Fruit fly (Drosophila melanogaster): Measurements from ENCODE around the gene GAA1.

The GAA1 gene

dm6 chrX:5900146-5901093, 27.3 kb upstream of the GAA1 start, which contains the start of gene Act5C (continued):
- TF ChIP-seq Hr78 (GFP tag; optimal IDR thresholded peaks at IDR 0.05): peak in 1 of 2 experiments; percentile 71
- TF ChIP-seq hkb (optimal IDR thresholded peaks at IDR 0.05): no peak
- TF ChIP-seq hkb (GFP tag; IDR thresholded peaks at IDR 0.05): peak; percentile 94
- TF ChIP-seq CG17612 (GFP tag; IDR thresholded peaks at IDR 0.05): peak; percentile 82
- peak; percentile 92 to 97 for TF ChIP-seq dpn (GFP tag; optimal IDR thresholded peaks at IDR 0.05)
- peak; percentile 97 for TF ChIP-seq zfh1 (GFP tag; IDR thresholded peaks at IDR 0.05)
- TF ChIP-seq CG2678 (tag; optimal IDR thresholded peaks at IDR 0.05): peak; percentile 95
- TF ChIP-seq crp (GFP tag; optimal IDR thresholded peaks at IDR 0.05): peak; percentile 23 to 70
- TF ChIP-seq toy (GFP tag; IDR thresholded peaks at IDR 0.05): peak; percentile 74
- TF ChIP-seq Neu2 (GFP tag; optimal IDR thresholded peaks at IDR 0.05; ENCODE audit: borderline replicate concordance): peak; percentile 79
- TF ChIP-seq Ssrp (tag; optimal IDR thresholded peaks at IDR 0.05): peak; percentile 87
- TF ChIP-seq CG30020 (tag; optimal IDR thresholded peaks at IDR 0.05): peak; percentile 62
- TF ChIP-seq Sox102F (GFP tag; optimal IDR thresholded peaks at IDR 0.05): peak; percentile 94
- peak; percentile 84 for TF ChIP-seq CG7271 (tag; optimal IDR thresholded peaks at IDR 0.05)
- peak; percentile 89; the same call in 2 of the 3 replicates for TF ChIP-seq Dbx (GFP tag; IDR thresholded peaks at IDR 0.05)
- TF ChIP-seq CG6683 (GFP tag; optimal IDR thresholded peaks at IDR 0.05): peak; percentile 83
- TF ChIP-seq shn (GFP tag; optimal IDR thresholded peaks at IDR 0.05): peak; percentile 92
- TF ChIP-seq Doc3 (GFP tag; IDR thresholded peaks at IDR 0.05; ENCODE audit: partially characterized antibody): no peak
- peak; percentile 93 for TF ChIP-seq CG6689 (GFP tag; IDR thresholded peaks at IDR 0.05)
- peak; percentile 91 for TF ChIP-seq ind (GFP tag; optimal IDR thresholded peaks at IDR 0.05)
- peak; percentile 85 for TF ChIP-seq CG3838 (GFP tag; optimal IDR thresholded peaks at IDR 0.05)
- no peak for TF ChIP-seq vnd (GFP tag; IDR thresholded peaks at IDR 0.05; ENCODE audit: partially characterized antibody)
- TF ChIP-seq pb (GFP tag; optimal IDR thresholded peaks at IDR 0.05): peak; percentile 84
- TF ChIP-seq CG14050 (GFP tag; IDR thresholded peaks at IDR 0.05): peak; percentile 90
- TF ChIP-seq fu2 (GFP tag; optimal IDR thresholded peaks at IDR 0.05): peak; percentile 85
- peak; percentile 11 for TF ChIP-seq gfzf (GFP tag; optimal IDR thresholded peaks at IDR 0.05)
- peak; percentile 59 for TF ChIP-seq CG4328 (GFP tag; optimal IDR thresholded peaks at IDR 0.05)
- peak; percentile 96 for TF ChIP-seq Side (GFP tag; optimal IDR thresholded peaks at IDR 0.05)
- TF ChIP-seq vvl (GFP tag; IDR thresholded peaks at IDR 0.05): peak; percentile 97
- peak; percentile 73 for TF ChIP-seq trh (GFP tag; optimal IDR thresholded peaks at IDR 0.05)
- TF ChIP-seq dm (GFP tag; optimal IDR thresholded peaks at IDR 0.05): peak; percentile 89
- peak; percentile 92 for TF ChIP-seq CG12299 (tag; optimal IDR thresholded peaks at IDR 0.05)
- peak; percentile 92 for TF ChIP-seq CG32532 (GFP tag; IDR thresholded peaks at IDR 0.05)
- TF ChIP-seq az2 (GFP tag; optimal IDR thresholded peaks at IDR 0.05): peak; percentile 94
- peak; percentile 94 for TF ChIP-seq CG12219 (GFP tag; optimal IDR thresholded peaks at IDR 0.05)
- peak; percentile 84 for TF ChIP-seq Myb (GFP tag; optimal IDR thresholded peaks at IDR 0.05)
- TF ChIP-seq ash1 (GFP tag; optimal IDR thresholded peaks at IDR 0.05): peak; percentile 9
- TF ChIP-seq CG6791 (GFP tag; IDR thresholded peaks at IDR 0.05; ENCODE audit: partially characterized antibody): no peak; the same call in 2 of the 3 replicates
- peak; percentile 89 for TF ChIP-seq Bdp1 (GFP tag; optimal IDR thresholded peaks at IDR 0.05)
- TF ChIP-seq schlank (tag; optimal IDR thresholded peaks at IDR 0.05): peak; percentile 85
- peak; percentile 96 for TF ChIP-seq Rfx (GFP tag; IDR thresholded peaks at IDR 0.05)
- peak; percentile 92 for TF ChIP-seq nom (GFP tag; optimal IDR thresholded peaks at IDR 0.05)
- peak; percentile 87 for TF ChIP-seq BtbVII (GFP tag; optimal IDR thresholded peaks at IDR 0.05)
- peak; percentile 65 for TF ChIP-seq Oaz (GFP tag; IDR thresholded peaks at IDR 0.05)
- TF ChIP-seq Antp (GFP tag; optimal IDR thresholded peaks at IDR 0.05): peak; percentile 96
- TF ChIP-seq CG7786 (GFP tag; optimal IDR thresholded peaks at IDR 0.05): peak; percentile 96
- TF ChIP-seq Med (GFP tag): peak; percentile 99
- TF ChIP-seq row (GFP tag; IDR thresholded peaks at IDR 0.05): peak; percentile 95

All from whole organism, embryonic.